Fruit fly (Drosophila melanogaster): Measurements from ENCODE around the gene CG42505.

CG42505 gene

DNA sequence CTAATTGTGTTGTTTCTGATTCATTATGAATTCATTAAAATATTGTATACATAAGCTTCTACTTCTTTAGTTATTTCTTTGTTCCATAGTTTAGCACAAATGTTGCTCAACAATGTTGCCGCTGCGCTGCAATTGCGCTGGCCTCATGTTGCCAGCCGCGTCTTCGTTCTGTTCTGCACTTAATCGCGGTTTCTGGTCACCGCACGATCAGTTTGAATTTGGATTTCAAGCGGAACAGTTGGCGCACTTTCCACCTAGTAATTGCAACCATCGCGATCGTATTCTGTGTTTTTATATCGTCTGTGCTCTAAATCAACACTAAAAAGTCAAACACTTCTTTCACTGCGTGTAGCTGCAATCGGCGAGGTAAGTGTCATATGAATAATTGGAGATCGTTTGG is 32.5 kb downstream of the CG42505 start, which contains the start of gene Ect3:
Ect3 (plus strand) TSS at position 205 of the 400 bp plus-strand sequence.
- TF ChIP-seq tj (GFP tag; optimal IDR thresholded peaks at IDR 0.05) (peak; percentile 31), CG1620 (GFP tag; optimal IDR thresholded peaks at IDR 0.05) (no peak)

DNA sequence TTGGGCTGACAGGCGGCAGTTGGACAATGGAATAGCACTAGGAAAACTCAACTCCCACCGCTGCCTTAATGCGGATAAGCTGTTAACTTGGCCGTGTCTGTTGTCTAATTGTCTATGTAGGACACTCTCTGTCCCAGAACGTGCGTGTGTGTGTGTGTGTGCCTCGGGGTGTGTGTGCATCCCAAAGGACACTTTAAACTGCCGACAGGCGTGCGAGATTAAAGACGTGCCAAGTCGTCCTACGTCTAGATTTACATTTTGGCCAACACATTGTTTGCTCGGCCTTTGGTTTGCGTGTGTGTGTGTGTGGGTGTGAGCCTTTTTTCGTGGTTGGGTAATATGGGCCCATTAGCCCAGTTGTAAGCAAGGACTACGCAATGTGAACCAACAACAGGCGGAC is 33.4 kb downstream of the CG42505 start:
- no peak for TF ChIP-seq pad (GFP tag; optimal IDR thresholded peaks at IDR 0.05)
- TF ChIP-seq ovo (GFP tag; optimal IDR thresholded peaks at IDR 0.05): no peak
- no peak for TF ChIP-seq CG5204 (GFP tag; optimal IDR thresholded peaks at IDR 0.05)
- TF ChIP-seq Hr96 (GFP tag; optimal IDR thresholded peaks at IDR 0.05): no peak
- TF ChIP-seq CG12768 (GFP tag; optimal IDR thresholded peaks at IDR 0.05): no peak
- TF ChIP-seq bab1 (GFP tag; optimal IDR thresholded peaks at IDR 0.05): no peak
- TF ChIP-seq Clk (GFP tag; optimal IDR thresholded peaks at IDR 0.05): no peak
- TF ChIP-seq CG14711 (tag; optimal IDR thresholded peaks at IDR 0.05): no peak
- no peak for TF ChIP-seq CG1620 (GFP tag; optimal IDR thresholded peaks at IDR 0.05)
- no peak for TF ChIP-seq Crg-1 (GFP tag; optimal IDR thresholded peaks at IDR 0.05)
- TF ChIP-seq tj (GFP tag; optimal IDR thresholded peaks at IDR 0.05): no peak
- TF ChIP-seq CG7045 (GFP tag; optimal IDR thresholded peaks at IDR 0.05): no peak
- TF ChIP-seq cic (GFP tag; optimal IDR thresholded peaks at IDR 0.05): no peak
- TF ChIP-seq cnc (optimal IDR thresholded peaks at IDR 0.05): no peak
- no peak for TF ChIP-seq CG11617 (GFP tag; optimal IDR thresholded peaks at IDR 0.05)
- TF ChIP-seq CG33017 (tag; optimal IDR thresholded peaks at IDR 0.05): no peak

DNA sequence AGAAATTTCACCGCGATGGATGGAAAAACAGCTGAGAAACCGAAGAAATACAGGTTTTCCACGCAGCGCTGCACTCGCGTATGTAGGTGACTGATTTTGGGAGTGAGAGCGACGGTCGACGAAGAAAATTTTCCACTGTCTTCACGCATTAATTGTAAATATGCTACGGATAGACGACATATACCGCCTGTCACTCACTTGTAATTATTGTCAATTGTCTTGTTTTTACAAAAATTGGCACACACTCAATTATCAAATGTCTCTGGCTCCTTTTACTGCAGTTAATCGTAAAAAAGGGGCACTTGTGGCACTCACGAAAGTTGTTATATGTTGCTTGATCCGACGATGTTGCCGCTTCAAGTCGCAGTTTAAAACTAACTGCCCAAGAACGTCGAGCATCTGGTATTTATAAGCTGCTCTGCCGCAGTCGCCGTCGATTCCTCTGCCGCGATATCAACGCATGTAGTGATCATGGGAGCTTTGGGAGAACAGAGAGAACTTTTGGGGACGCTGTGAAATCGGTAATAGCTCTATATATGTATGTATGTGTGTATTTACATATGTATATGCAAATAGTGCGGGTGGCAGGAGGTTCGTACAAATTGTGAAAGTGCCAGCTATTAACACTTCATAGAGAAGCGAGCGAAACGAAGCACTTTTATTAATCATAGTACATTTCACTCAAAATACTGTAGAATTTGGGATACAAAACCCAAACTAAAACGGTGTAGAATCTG is 38.5 kb downstream of the CG42505 start, which contains the start of gene mfas:
mfas (minus strand) TSS at position 382 of the 737 bp plus-strand sequence.
- TF ChIP-seq CG12768 (GFP tag; optimal IDR thresholded peaks at IDR 0.05): peak; percentile 26
- TF ChIP-seq CG11617 (GFP tag; optimal IDR thresholded peaks at IDR 0.05): no peak
- peak; percentile 2 for TF ChIP-seq tj (GFP tag; optimal IDR thresholded peaks at IDR 0.05)
- no peak for TF ChIP-seq Mnt (GFP tag; optimal IDR thresholded peaks at IDR 0.05)

DNA sequence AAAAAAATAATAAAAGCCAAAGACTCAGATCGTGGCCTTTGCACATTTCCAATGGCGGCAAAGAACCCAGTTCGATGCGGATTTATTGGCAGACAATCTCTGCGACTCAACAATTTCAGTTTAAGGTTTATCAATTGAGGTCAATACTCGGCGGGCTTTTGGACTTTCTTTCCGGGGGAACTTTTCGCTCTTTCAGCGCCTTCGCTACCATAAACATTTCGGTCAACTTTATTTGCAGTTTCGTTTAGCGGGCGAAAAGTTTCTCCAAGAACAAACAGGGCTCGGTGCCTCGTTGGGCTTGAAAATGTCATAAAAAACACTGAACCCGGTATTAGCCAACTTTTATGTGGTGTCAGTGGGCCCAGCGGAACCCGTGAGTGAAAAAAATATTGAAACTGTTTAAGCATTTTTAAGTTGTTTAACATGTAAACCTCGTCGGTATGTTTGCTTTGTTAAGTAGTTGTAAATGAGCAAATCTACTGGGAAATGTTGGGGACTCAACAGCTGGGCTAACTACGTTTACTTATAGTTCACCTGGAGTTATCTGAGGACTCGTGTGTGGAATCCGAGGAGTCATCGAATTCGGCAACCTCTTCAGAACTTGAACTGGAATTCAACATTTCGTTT is 39.9 kb downstream of the CG42505 start:
- no peak for TF ChIP-seq CG11617 (GFP tag; optimal IDR thresholded peaks at IDR 0.05)
- peak; percentile 64 for TF ChIP-seq tj (GFP tag; optimal IDR thresholded peaks at IDR 0.05)
- TF ChIP-seq CG5204 (GFP tag; optimal IDR thresholded peaks at IDR 0.05): no peak
- no peak for TF ChIP-seq Clk (GFP tag; optimal IDR thresholded peaks at IDR 0.05)
- TF ChIP-seq cnc (optimal IDR thresholded peaks at IDR 0.05): no peak

DNA sequence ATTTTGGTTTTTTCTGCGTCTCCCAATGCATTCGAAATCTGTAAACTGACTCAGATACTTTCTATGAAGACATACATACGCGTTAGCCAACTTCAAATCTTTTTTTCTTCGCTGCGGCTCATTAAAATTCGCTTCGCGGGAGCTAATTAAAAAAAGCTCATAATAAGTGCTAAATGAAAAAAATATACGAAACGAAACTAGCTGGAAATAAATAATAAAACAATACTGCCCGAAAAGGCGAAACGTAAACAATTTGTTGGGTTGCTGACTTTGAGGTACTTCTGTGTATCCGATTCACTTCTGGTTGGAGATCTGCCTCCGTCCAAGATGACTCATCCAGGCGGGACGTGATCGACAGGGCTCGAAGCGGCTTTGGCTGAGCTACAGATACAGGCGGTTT is 41.6 kb downstream of the CG42505 start:
- TF ChIP-seq tj (GFP tag; optimal IDR thresholded peaks at IDR 0.05) (peak; percentile 83), kay (GFP tag; ENCODE audit: borderline replicate concordance) (peak; percentile 62), CG33017 (tag; optimal IDR thresholded peaks at IDR 0.05) (no peak)

DNA sequence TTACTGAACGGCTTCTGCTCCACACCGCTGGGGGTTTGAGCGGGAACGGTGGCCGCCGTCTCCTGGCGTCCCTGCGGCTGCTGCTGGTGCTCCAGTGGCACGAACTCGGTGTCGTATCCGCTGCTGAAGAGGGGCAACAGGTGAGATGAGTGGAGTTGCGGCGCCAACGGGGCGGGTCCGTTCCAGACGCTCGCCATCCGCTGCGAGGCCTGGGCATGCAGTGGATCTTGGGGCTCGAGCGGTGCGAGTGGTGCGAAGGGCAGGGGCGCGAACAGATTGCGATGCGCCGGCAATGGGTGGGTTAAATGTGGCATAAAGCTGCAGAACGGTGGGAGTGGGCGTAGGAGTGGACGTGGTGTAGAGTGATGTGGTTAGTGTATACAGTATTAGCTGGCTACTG is 42.4 kb downstream of the CG42505 start:
- no peak for TF ChIP-seq CG1620 (GFP tag; optimal IDR thresholded peaks at IDR 0.05)
- no peak for TF ChIP-seq Mnt (GFP tag; optimal IDR thresholded peaks at IDR 0.05)

DNA sequence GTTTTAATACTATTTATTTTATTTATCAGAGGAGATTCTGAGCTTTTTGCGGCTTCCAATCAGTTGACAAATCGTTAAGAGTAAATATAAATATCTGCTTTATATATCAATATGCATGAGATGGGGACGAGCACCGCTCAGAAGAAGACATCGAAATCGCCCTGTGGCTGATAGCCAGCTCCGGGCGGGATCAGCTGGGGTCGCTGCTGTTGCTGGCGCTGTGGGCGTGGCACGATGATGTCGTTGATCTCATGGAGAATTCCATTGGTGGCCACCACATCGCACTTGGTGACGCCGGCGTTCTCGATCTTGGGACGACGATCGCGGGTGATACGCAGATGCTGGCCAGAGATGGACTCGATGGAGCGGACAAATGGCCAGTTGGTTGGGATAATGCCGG is 46.7 kb downstream of the CG42505 start:
- TF ChIP-seq toe (GFP tag; optimal IDR thresholded peaks at IDR 0.05) (no peak), CG7101 (tag; optimal IDR thresholded peaks at IDR 0.05) (no peak), cnc (optimal IDR thresholded peaks at IDR 0.05) (no peak), Hr96 (GFP tag; optimal IDR thresholded peaks at IDR 0.05) (no peak), Mnt (GFP tag; optimal IDR thresholded peaks at IDR 0.05) (no peak), CG11617 (GFP tag; optimal IDR thresholded peaks at IDR 0.05) (no peak), CG12768 (GFP tag; optimal IDR thresholded peaks at IDR 0.05) (no peak)

DNA sequence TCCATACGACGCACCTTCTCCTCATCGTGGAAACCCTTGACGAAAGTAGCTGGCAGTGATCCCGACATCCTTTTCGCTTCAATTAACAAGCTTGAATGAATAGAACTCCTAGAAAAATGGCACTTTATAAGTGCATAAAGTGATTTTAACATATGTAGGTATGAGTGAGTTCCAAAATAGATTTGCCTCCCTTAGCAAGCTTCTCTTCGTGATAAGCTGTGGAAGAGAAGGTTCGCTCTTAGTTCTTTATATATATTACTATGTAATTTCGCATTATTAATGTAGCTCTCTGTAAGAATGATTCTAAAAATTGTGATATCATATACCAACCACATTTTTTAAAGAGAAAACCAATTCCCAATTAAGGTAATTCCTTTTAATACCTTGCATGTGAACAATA is 47.1 kb downstream of the CG42505 start, which contains the start of gene CG3397:
CG3397 (minus strand) TSS at position 101 of the 400 bp plus-strand sequence.
- TF ChIP-seq Crg-1 (GFP tag; optimal IDR thresholded peaks at IDR 0.05): no peak
- TF ChIP-seq CG14711 (tag; optimal IDR thresholded peaks at IDR 0.05): no peak
- TF ChIP-seq Mnt (GFP tag; optimal IDR thresholded peaks at IDR 0.05): no peak
- TF ChIP-seq Hr96 (GFP tag; optimal IDR thresholded peaks at IDR 0.05): no peak
- no peak for TF ChIP-seq CG33017 (tag; optimal IDR thresholded peaks at IDR 0.05)
- TF ChIP-seq CG1620 (GFP tag; optimal IDR thresholded peaks at IDR 0.05): no peak
- TF ChIP-seq CG11617 (GFP tag; optimal IDR thresholded peaks at IDR 0.05): no peak
- TF ChIP-seq bab1 (GFP tag; optimal IDR thresholded peaks at IDR 0.05): no peak
- TF ChIP-seq tj (GFP tag; optimal IDR thresholded peaks at IDR 0.05): no peak
- TF ChIP-seq ovo (GFP tag; optimal IDR thresholded peaks at IDR 0.05): no peak
- no peak for TF ChIP-seq toe (GFP tag; optimal IDR thresholded peaks at IDR 0.05)
- no peak for TF ChIP-seq CG12768 (GFP tag; optimal IDR thresholded peaks at IDR 0.05)
- TF ChIP-seq CG5204 (GFP tag; optimal IDR thresholded peaks at IDR 0.05): no peak
- TF ChIP-seq CG7101 (tag; optimal IDR thresholded peaks at IDR 0.05): no peak
- TF ChIP-seq cic (GFP tag; optimal IDR thresholded peaks at IDR 0.05): no peak
- TF ChIP-seq kay (GFP tag; ENCODE audit: borderline replicate concordance): no peak
- TF ChIP-seq CG7045 (GFP tag; optimal IDR thresholded peaks at IDR 0.05): no peak
- no peak for TF ChIP-seq pad (GFP tag; optimal IDR thresholded peaks at IDR 0.05)
- no peak for TF ChIP-seq Clk (GFP tag; optimal IDR thresholded peaks at IDR 0.05)
- no peak for TF ChIP-seq cnc (optimal IDR thresholded peaks at IDR 0.05)
